Worm (Caenorhabditis elegans) whole organism, late embryonic: ENCODE measurements around the gene B0563.6.

Source experiments
- C08G9.2 ChIP-seq: sonication (generic microtip); optimal IDR thresholded peaks from 2 replicates; lab custom pipeline; 2016; ENCODE audit warnings: mild to moderate bottlenecking, missing genetic modification characterization, moderate library complexity, missing compliant biosample characterization
- ceh-34 ChIP-seq: sonication (generic microtip); optimal IDR thresholded peaks from 2 replicates; lab custom pipeline; 2016; ENCODE audit warnings: mild to moderate bottlenecking, missing genetic modification characterization, missing compliant biosample characterization
- ceh-9 ChIP-seq: sonication (generic microtip); optimal IDR thresholded peaks from 2 replicates; lab custom pipeline; 2016; ENCODE audit warnings: mild to moderate bottlenecking, missing genetic modification characterization, inconsistent platforms, missing compliant biosample characterization
- fax-1 ChIP-seq: sonication (generic microtip); optimal IDR thresholded peaks from 2 replicates; lab custom pipeline; 2016; ENCODE audit warnings: missing genotype, missing genetic modification characterization, missing compliant biosample characterization
- odd-2 ChIP-seq: sonication (generic microtip); optimal IDR thresholded peaks from 2 replicates; lab custom pipeline; 2017; ENCODE audit warnings: antibody characterized with exemption, mild to moderate bottlenecking, missing genetic modification characterization, missing compliant biosample characterization
- pag-3 ChIP-seq: sonication (generic microtip); optimal IDR thresholded peaks from 2 replicates; lab custom pipeline; 2016; ENCODE audit warnings: missing compliant biosample characterization, missing genetic modification characterization, borderline replicate concordance

DNA sequence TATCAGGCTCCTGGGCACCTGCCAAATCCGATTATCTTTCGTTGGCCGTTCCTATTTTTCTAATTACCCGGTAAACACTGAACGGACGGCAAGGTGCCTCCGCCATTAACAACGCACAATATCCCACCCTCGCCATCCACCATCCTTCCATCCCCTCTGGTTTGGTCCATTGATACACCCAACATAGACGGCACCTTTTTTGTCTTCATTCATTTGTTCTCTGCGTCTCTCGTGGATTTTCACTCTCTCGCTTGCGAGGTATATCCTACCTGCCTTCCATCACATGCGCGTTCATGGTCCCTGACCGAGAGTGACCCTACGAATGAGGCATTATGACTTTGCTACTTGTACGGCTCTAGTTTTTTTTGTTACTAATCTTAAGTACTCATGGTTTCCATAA is 48.0 kb upstream of the B0563.6 start:
- TF ChIP-seq pag-3 (tag; lab: Kevin White, UChicago) (no peak), ceh-9 (tag; lab: Kevin White, UChicago) (no peak), odd-2 (tag; lab: Kevin White, UChicago) (no peak), fax-1 (no peak), C08G9.2 (tag; lab: Kevin White, UChicago) (no peak), ceh-34 (tag; lab: Kevin White, UChicago) (no peak)
